Fruit fly (Drosophila melanogaster) whole organism, embryonic: ENCODE data around the gene CG11436.

Source experiments
- Atf-2 ChIP-seq: fragments of 200-800 bp; sonication (Bioruptor generic); optimal IDR thresholded peaks from 2 replicates; lab custom pipeline; 2016; ENCODE audit warnings: missing biosample characterization, missing genetic modification characterization
- Bgb ChIP-seq: fragments of 200-800 bp; sonication (Bioruptor generic); IDR thresholded peaks from 2 replicates; pipeline ENCODE4 v1.3.6; 2022; ENCODE audit warnings: missing biosample characterization, missing genetic modification characterization; ENCODE audit not compliant: partially characterized antibody
- CG10979 ChIP-seq: fragments of 200-800 bp; sonication (Bioruptor generic); optimal IDR thresholded peaks from 2 replicates; lab custom pipeline; 2018; ENCODE audit warnings: missing biosample characterization, mild to moderate bottlenecking, missing genetic modification characterization, moderate library complexity
- CG11456 ChIP-seq: fragments of 200-800 bp; sonication (Bioruptor generic); IDR thresholded peaks from 3 replicates; pipeline ENCODE4 v1.3.6; 2022; ENCODE audit warnings: missing biosample characterization, missing genetic modification characterization
- CG13296 ChIP-seq: fragments of 200-800 bp; sonication (Bioruptor generic); optimal IDR thresholded peaks from 3 replicates; lab custom pipeline; 2018; ENCODE audit warnings: missing biosample characterization, mild to moderate bottlenecking, missing genetic modification characterization
- CG14014 ChIP-seq: fragments of 200-800 bp; sonication (Bioruptor generic); IDR thresholded peaks from 2 replicates; pipeline ENCODE4 v1.3.6; 2022; ENCODE audit warnings: missing biosample characterization, missing genetic modification characterization
- CG14441 ChIP-seq: fragments of 200-800 bp; sonication (Bioruptor generic); IDR thresholded peaks from 2 replicates; pipeline ENCODE4 v1.3.6; 2022; ENCODE audit warnings: missing biosample characterization, missing genetic modification characterization
- CG16813 ChIP-seq: fragments of 200-800 bp; sonication (Bioruptor generic); IDR thresholded peaks from 3 replicates; pipeline ENCODE4 v1.3.6; 2022; ENCODE audit warnings: missing biosample characterization, missing genetic modification characterization; ENCODE audit not compliant: partially characterized antibody
- CG17186 ChIP-seq: fragments of 200-800 bp; sonication (Bioruptor generic); optimal IDR thresholded peaks from 3 replicates; lab custom pipeline; 2017; ENCODE audit warnings: missing biosample characterization, missing genetic modification reagents, missing genetic modification characterization
- CG2202 ChIP-seq: fragments of 200-800 bp; sonication (Bioruptor generic); optimal IDR thresholded peaks from 2 replicates; lab custom pipeline; 2018; ENCODE audit warnings: missing biosample characterization, mild to moderate bottlenecking, missing genetic modification characterization
- CG2678 ChIP-seq: fragments of 200-800 bp; sonication (Bioruptor generic); optimal IDR thresholded peaks from 3 replicates; lab custom pipeline; 2019; ENCODE audit warnings: missing biosample characterization, mild to moderate bottlenecking, missing genetic modification characterization, moderate library complexity
- CG2875 ChIP-seq: fragments of 200-800 bp; sonication (Bioruptor generic); optimal IDR thresholded peaks from 2 replicates; lab custom pipeline; 2017; ENCODE audit warnings: missing biosample characterization, mild to moderate bottlenecking, missing genetic modification characterization, missing genetic modification reagents
- CG4328 ChIP-seq: fragments of 200-800 bp; sonication (Bioruptor generic); optimal IDR thresholded peaks from 3 replicates; lab custom pipeline; 2017; ENCODE audit warnings: missing biosample characterization, missing genetic modification reagents, missing genetic modification characterization
- CG4360 ChIP-seq: fragments of 200-800 bp; sonication (Bioruptor generic); IDR thresholded peaks from 2 replicates; pipeline ENCODE4 v1.3.6; 2022; ENCODE audit warnings: missing biosample characterization, missing genetic modification characterization
- CG6813 ChIP-seq: fragments of 200-800 bp; sonication (Bioruptor generic); optimal IDR thresholded peaks from 2 replicates; lab custom pipeline; 2017; ENCODE audit warnings: missing biosample characterization, missing genetic modification characterization, mild to moderate bottlenecking, moderate library complexity, missing genetic modification reagents
- CG7556 ChIP-seq: fragments of 200-800 bp; sonication (Bioruptor generic); optimal IDR thresholded peaks from 2 replicates; lab custom pipeline; 2017; ENCODE audit warnings: missing biosample characterization, mild to moderate bottlenecking, missing genetic modification characterization
- CG7786 ChIP-seq: fragments of 200-800 bp; sonication (Bioruptor generic); optimal IDR thresholded peaks from 2 replicates; lab custom pipeline; 2016; ENCODE audit warnings: missing biosample characterization, missing genetic modification characterization
- CG7963 ChIP-seq: fragments of 200-800 bp; sonication (Bioruptor generic); IDR thresholded peaks from 3 replicates; pipeline ENCODE4 v1.3.6; 2022; ENCODE audit warnings: missing biosample characterization, missing genetic modification characterization; ENCODE audit not compliant: partially characterized antibody
- CG8089 ChIP-seq: fragments of 200-800 bp; sonication (Bioruptor generic); optimal IDR thresholded peaks from 3 replicates; lab custom pipeline; 2016; ENCODE audit warnings: missing biosample characterization, missing genetic modification characterization
- CG9609 ChIP-seq: fragments of 200-800 bp; sonication (Bioruptor generic); optimal IDR thresholded peaks from 3 replicates; lab custom pipeline; 2016; ENCODE audit warnings: missing biosample characterization, missing genetic modification characterization
- CkIIα-i1 ChIP-seq: fragments of 200-800 bp; sonication (Bioruptor generic); IDR thresholded peaks from 2 replicates; pipeline ENCODE4 v1.3.6; 2022; ENCODE audit warnings: missing biosample characterization, missing genetic modification characterization
- CoRest ChIP-seq: fragments of 200-800 bp; sonication (Bioruptor generic); optimal IDR thresholded peaks from 3 replicates; lab custom pipeline; 2018; ENCODE audit warnings: missing biosample characterization, mild to moderate bottlenecking, missing genetic modification characterization, moderate library complexity
- Deaf1 ChIP-seq: fragments of 200-800 bp; optimal IDR thresholded peaks from 3 replicates; lab custom pipeline; 2019; ENCODE audit warnings: missing biosample characterization, mild to moderate bottlenecking, missing genetic modification characterization, moderate library complexity
- Dfd ChIP-seq, 2 experiments: fragments of >200 bp; optimal IDR thresholded peaks; 2 replicates each; lab custom pipeline; 2017; ENCODE audit warnings: missing biosample characterization in 2 of 2, missing genetic modification characterization in 2 of 2
- Dip2 ChIP-seq: fragments of 200-800 bp; sonication (Bioruptor generic); IDR thresholded peaks from 2 replicates; pipeline ENCODE4 v1.3.6; 2022; ENCODE audit warnings: missing biosample characterization, missing genetic modification characterization
- Dll ChIP-seq: fragments of 200-800 bp; sonication (Bioruptor generic); IDR thresholded peaks from 4 replicates; pipeline ENCODE4 v1.3.6; 2022; ENCODE audit warnings: missing biosample characterization, missing genetic modification characterization; ENCODE audit not compliant: partially characterized antibody
- Ets65A ChIP-seq: fragments of 200-800 bp; sonication (Bioruptor generic); peaks from one replicate; lab custom pipeline; 2016; ENCODE audit warnings: missing biosample characterization, missing genetic modification characterization
- Mad ChIP-seq: fragments of 200-800 bp; sonication (Bioruptor generic); optimal IDR thresholded peaks from 2 replicates; lab custom pipeline; 2016; ENCODE audit warnings: missing biosample characterization, missing genetic modification characterization
- NC2β ChIP-seq: fragments of 200-800 bp; sonication (Bioruptor generic); optimal IDR thresholded peaks from 2 replicates; lab custom pipeline; 2016; ENCODE audit warnings: missing biosample characterization, missing genetic modification characterization
- NK7.1 ChIP-seq: fragments of 200-800 bp; sonication (Bioruptor generic); optimal IDR thresholded peaks from 3 replicates; lab custom pipeline; 2016; ENCODE audit warnings: missing biosample characterization, missing genetic modification characterization
- Rfx ChIP-seq: fragments of 200-800 bp; sonication (Bioruptor generic); IDR thresholded peaks from 2 replicates; pipeline ENCODE4 v1.3.6; 2022; ENCODE audit warnings: missing biosample characterization, missing genetic modification characterization
- Tbp ChIP-seq: fragments of >200 bp; optimal IDR thresholded peaks from 2 replicates; lab custom pipeline; 2018; ENCODE audit warnings: missing biosample characterization, missing genetic modification characterization
- ab ChIP-seq: fragments of 200-800 bp; sonication (Bioruptor generic); optimal IDR thresholded peaks from 2 replicates; lab custom pipeline; 2016; ENCODE audit warnings: missing biosample characterization, missing genetic modification characterization
- ap ChIP-seq: fragments of 200-800 bp; sonication (Bioruptor generic); IDR thresholded peaks from 2 replicates; pipeline ENCODE4 v1.3.6; 2022; ENCODE audit warnings: missing biosample characterization, missing genetic modification characterization
- bcd ChIP-seq: fragments of 200-800 bp; sonication (Bioruptor generic); optimal IDR thresholded peaks from 2 replicates; lab custom pipeline; 2017; ENCODE audit warnings: missing biosample characterization, mild to moderate bottlenecking, missing genetic modification characterization
- bowl ChIP-seq: fragments of 200-800 bp; sonication (Bioruptor generic); IDR thresholded peaks from 2 replicates; pipeline ENCODE4 v1.3.6; 2022; ENCODE audit warnings: missing biosample characterization, missing genetic modification characterization
- cg ChIP-seq: fragments of 200-800 bp; sonication (Bioruptor generic); optimal IDR thresholded peaks from 3 replicates; lab custom pipeline; 2019; ENCODE audit warnings: missing biosample characterization, mild to moderate bottlenecking, missing genetic modification characterization, moderate library complexity
- chn ChIP-seq: fragments of 200-800 bp; sonication (Bioruptor generic); optimal IDR thresholded peaks from 2 replicates; lab custom pipeline; 2016; ENCODE audit warnings: missing biosample characterization, missing genetic modification characterization
- crc ChIP-seq: fragments of 200-800 bp; sonication (Bioruptor generic); optimal IDR thresholded peaks from 2 replicates; lab custom pipeline; 2016; ENCODE audit warnings: missing biosample characterization, missing genetic modification characterization
- dan ChIP-seq: fragments of 200-800 bp; sonication (Bioruptor generic); IDR thresholded peaks from 2 replicates; pipeline ENCODE4 v1.3.6; 2022; ENCODE audit warnings: missing biosample characterization, missing genetic modification characterization
- dmrt99B ChIP-seq: fragments of 200-800 bp; sonication (Bioruptor generic); optimal IDR thresholded peaks from 2 replicates; lab custom pipeline; 2018; ENCODE audit warnings: missing biosample characterization, mild to moderate bottlenecking, missing genetic modification characterization, moderate library complexity
- fu2 ChIP-seq: fragments of 200-800 bp; sonication (Bioruptor generic); optimal IDR thresholded peaks from 2 replicates; lab custom pipeline; 2016; ENCODE audit warnings: missing biosample characterization, missing genetic modification characterization
- knrl ChIP-seq: fragments of 200-800 bp; sonication (Bioruptor generic); IDR thresholded peaks from 3 replicates; pipeline ENCODE4 v1.3.6; 2022; ENCODE audit warnings: missing biosample characterization, missing genetic modification characterization; ENCODE audit not compliant: partially characterized antibody
- lilli ChIP-seq: fragments of 200-800 bp; sonication (Bioruptor generic); optimal IDR thresholded peaks from 3 replicates; lab custom pipeline; 2016; ENCODE audit warnings: missing biosample characterization, missing genetic modification characterization
- maf-S ChIP-seq: fragments of 200-800 bp; sonication (Bioruptor generic); optimal IDR thresholded peaks from 2 replicates; lab custom pipeline; 2016; ENCODE audit warnings: missing biosample characterization, missing genetic modification characterization
- rib ChIP-seq: fragments of 200-800 bp; sonication (Bioruptor generic); IDR thresholded peaks from 2 replicates; pipeline ENCODE4 v1.3.6; 2022; ENCODE audit warnings: missing biosample characterization, missing genetic modification characterization
- row ChIP-seq: fragments of 200-800 bp; sonication (Bioruptor generic); IDR thresholded peaks from 3 replicates; pipeline ENCODE4 v1.3.6; 2022; ENCODE audit warnings: missing biosample characterization, missing genetic modification characterization
- schlank ChIP-seq: fragments of 200-800 bp; sonication (Bioruptor generic); optimal IDR thresholded peaks from 2 replicates; lab custom pipeline; 2018; ENCODE audit warnings: missing biosample characterization, mild to moderate bottlenecking, missing genetic modification characterization
- tll ChIP-seq, 2 experiments: fragments of 200-800 bp in 1 of 2; fragments of >200 bp in 1 of 2; sonication (Bioruptor generic) in 1 of 2; optimal IDR thresholded peaks; 2 replicates each; lab custom pipeline; 2017 to 2019; ENCODE audit warnings: missing biosample characterization in 2 of 2, missing genetic modification characterization in 2 of 2, mild to moderate bottlenecking in 1 of 2, moderate library complexity in 1 of 2
- tup ChIP-seq: fragments of 200-800 bp; sonication (Bioruptor generic); optimal IDR thresholded peaks from 2 replicates; lab custom pipeline; 2016; ENCODE audit warnings: missing biosample characterization, mild to moderate bottlenecking, missing genetic modification characterization, moderate library complexity
- z ChIP-seq: fragments of 200-800 bp; sonication (Bioruptor generic); IDR thresholded peaks from 3 replicates; pipeline ENCODE4 v1.3.6; 2022; ENCODE audit warnings: missing biosample characterization, missing genetic modification characterization

Gene CG11436

DNA sequence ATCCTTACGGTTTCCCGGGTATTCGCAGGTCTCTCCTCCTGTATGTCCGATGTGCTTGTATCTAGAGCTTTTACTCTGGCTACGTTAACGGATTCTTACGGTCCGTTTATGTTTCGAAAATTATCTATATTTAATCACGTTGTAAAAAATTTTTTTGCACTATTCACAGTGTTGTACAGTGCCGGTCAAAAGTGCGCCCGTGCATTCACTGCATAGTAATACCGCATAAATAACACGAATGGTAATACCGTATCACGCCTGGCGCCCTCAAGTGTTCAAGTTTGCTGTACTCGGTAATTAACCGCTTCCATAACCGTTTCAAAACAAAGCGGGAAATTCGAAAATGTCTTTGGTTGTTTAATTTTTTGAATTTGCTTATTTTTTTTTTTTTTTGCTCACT, 2.3 kb upstream of the CG11436 start, which contains the start of gene CG11444 (continued):
- TF ChIP-seq lilli (GFP tag; lab: Kevin White, UChicago) (peak; percentile 39), ab (GFP tag; lab: Kevin White, UChicago) (no peak), row (GFP tag; lab: Robert Waterston, UW) (peak; percentile 28; the same call in 1 of the 3 replicates), Ets65A (GFP tag; lab: Kevin White, UChicago) (peak; percentile 92), dan (GFP tag; lab: Robert Waterston, UW) (no peak), knrl (GFP tag; lab: Robert Waterston, UW) (peak; percentile 29; the same call in 1 of the 3 replicates), CG4328 (GFP tag; lab: Kevin White, UChicago) (no peak), ap (GFP tag; lab: Robert Waterston, UW) (no peak), maf-S (GFP tag; lab: Kevin White, UChicago) (peak; percentile 36), tup (GFP tag; lab: Kevin White, UChicago) (no peak), Atf-2 (GFP tag; lab: Kevin White, UChicago) (no peak), schlank (tag; lab: Kevin White, UChicago) (no peak), CG16813 (GFP tag; lab: Robert Waterston, UW) (no peak), CG6813 (GFP tag; lab: Kevin White, UChicago) (no peak), CG10979 (tag; lab: Kevin White, UChicago) (peak; percentile 23), chn (no peak), Bgb (GFP tag; lab: Robert Waterston, UW) (peak; percentile 22; the same call in 1 of the 2 replicates), CG7963 (no peak), CG14014 (GFP tag; lab: Robert Waterston, UW) (peak; percentile 32; the same call in 1 of the 2 replicates), Deaf1 (tag; lab: Kevin White, UChicago) (no peak), Mad (peak; percentile 24), CG2875 (GFP tag; lab: Kevin White, UChicago) (no peak), CG17186 (peak; percentile 45), CG9609 (GFP tag; lab: Kevin White, UChicago) (peak; percentile 37), CG2678 (no peak), crc (GFP tag; lab: Kevin White, UChicago) (no peak), rib (GFP tag; lab: Robert Waterston, UW) (peak; percentile 56), CG8089 (GFP tag; lab: Kevin White, UChicago) (no peak), bowl (GFP tag; lab: Robert Waterston, UW) (no peak), NC2β (GFP tag; lab: Kevin White, UChicago) (peak; percentile 2), CoRest (peak; percentile 48), Dfd (GFP tag; optimal IDR thresholded peaks at IDR 0.05; lab: Kevin White, UChicago) (no peak), bcd (GFP tag; lab: Kevin White, UChicago) (no peak), CG13296 (GFP tag; lab: Kevin White, UChicago) (no peak), CG7556 (peak; percentile 25), cg (no peak), Dip2 (GFP tag; lab: Robert Waterston, UW) (peak; percentile 96), CG7786 (GFP tag; lab: Kevin White, UChicago) (peak; percentile 39), Dll (no peak), CG14441 (no peak), CG2202 (tag; lab: Kevin White, UChicago) (no peak), CkIIα-i1 (GFP tag; lab: Robert Waterston, UW) (no peak), NK7.1 (GFP tag; lab: Kevin White, UChicago) (no peak), Tbp (GFP tag; lab: Kevin White, UChicago) (no peak), z (GFP tag; lab: Robert Waterston, UW) (no peak), Rfx (GFP tag; lab: Robert Waterston, UW) (peak; percentile 70), CG4360 (GFP tag; lab: Robert Waterston, UW) (no peak), fu2 (peak; percentile 42), tll (GFP tag; optimal IDR thresholded peaks at IDR 0.05; lab: Kevin White, UChicago) (no peak), dmrt99B (no peak), CG11456 (GFP tag; lab: Robert Waterston, UW) (0 out of 3 replicates have a peak, but pooled peaks have one; percentile 34)
